Worm (Caenorhabditis elegans) whole organism, young adult: ENCODE results near the gene F54C8.7.

ENCODE experiments used
- nfyb-1 ChIP-seq: fragments of 200-800 bp; sonication (Bioruptor generic); IDR thresholded peaks from 2 replicates; pipeline ENCODE4 v1.3.6; 2022; ENCODE audit warnings: missing genetic modification reagents, missing genetic modification characterization, missing compliant biosample characterization
- pha-4 ChIP-seq: fragments of 150-350 bp; sonication (generic microtip); optimal IDR thresholded peaks from 2 replicates; lab custom pipeline; 2014; ENCODE audit warnings: missing biosample characterization, missing genetic modification reagents, missing genetic modification characterization
- snpc-4 ChIP-seq, 5 experiments: fragments of 150-350 bp in 1 of 5; sonication (generic microtip) in 4 of 5; optimal IDR thresholded peaks; 2 replicates each; lab custom pipeline; 2014 to 2018; ENCODE audit warnings: missing genetic modification characterization in 5 of 5, missing biosample characterization in 3 of 5, antibody characterized with exemption in 2 of 5, mild to moderate bottlenecking in 2 of 5, missing compliant biosample characterization in 2 of 5, missing genotype in 2 of 5, moderate library complexity in 2 of 5, missing genetic modification reagents in 1 of 5

- TF ChIP-seq snpc-4 (GFP tag; optimal IDR thresholded peaks at IDR 0.05; lab: Kevin White, UChicago) (no peak), snpc-4 (tag; optimal IDR thresholded peaks at IDR 0.05; lab: Kevin White, UChicago) (no peak), nfyb-1 (GFP tag; lab: Robert Waterston, UW) (no peak), pha-4 (tag; lab: Kevin White, UChicago) (no peak)
Measured at ce11 chrIII:9472464-9472863, 18.6 kb upstream of the F54C8.7 start.
